Worm (Caenorhabditis elegans): Measurements from ENCODE around the gene Y17G9B.5.

The Y17G9B.5 gene

ce11 chrIV:4747553-4747952 is 2.5 kb upstream of the Y17G9B.5 start, which contains the start of gene tctn-1:
Gene tctn-1, minus strand, starts transcription at chrIV:4747832.
- TF ChIP-seq nhr-71 (tag; optimal IDR thresholded peaks at IDR 0.05) (peak; percentile 50), xbp-1 (tag; optimal IDR thresholded peaks at IDR 0.05) (no peak), mdl-1 (tag; optimal IDR thresholded peaks at IDR 0.05) (no peak), fkh-8 (tag; optimal IDR thresholded peaks at IDR 0.05) (no peak), hlh-17 (GFP tag; optimal IDR thresholded peaks at IDR 0.05; ENCODE audit: borderline replicate concordance) (no peak), ztf-11 (tag; optimal IDR thresholded peaks at IDR 0.05) (no peak), nhr-20 (tag; optimal IDR thresholded peaks at IDR 0.05) (peak; percentile 20), aha-1 (tag; optimal IDR thresholded peaks at IDR 0.05) (no peak), unc-62 (GFP tag; optimal IDR thresholded peaks at IDR 0.05) (no peak), unc-86 (tag; optimal IDR thresholded peaks at IDR 0.05) (no peak), ama-1 (optimal IDR thresholded peaks at IDR 0.05) (no peak), swsn-7 (tag; optimal IDR thresholded peaks at IDR 0.05) (peak; percentile 2), lir-3 (tag; optimal IDR thresholded peaks at IDR 0.05; ENCODE audit: poor library complexity) (no peak), isw-1 (GFP tag; IDR thresholded peaks at IDR 0.05) (no peak), grh-1 (GFP tag; IDR thresholded peaks at IDR 0.05) (no peak), efl-1 (optimal IDR thresholded peaks at IDR 0.05) (no peak), efl-1 (GFP tag; optimal IDR thresholded peaks at IDR 0.05 in 1 of 2) (peak in 1 of 2 experiments; percentile 35), blmp-1 (tag; optimal IDR thresholded peaks at IDR 0.05) (no peak), nhr-47 (tag; optimal IDR thresholded peaks at IDR 0.05) (no peak), unc-130 (tag; optimal IDR thresholded peaks at IDR 0.05) (peak; percentile 22), nhr-84 (tag; optimal IDR thresholded peaks at IDR 0.05) (no peak), alr-1 (tag; optimal IDR thresholded peaks at IDR 0.05; ENCODE audit: borderline replicate concordance) (no peak), fos-1 (tag; optimal IDR thresholded peaks at IDR 0.05) (no peak), nhr-11 (tag; optimal IDR thresholded peaks at IDR 0.05) (no peak), nhr-85 (tag) (peak; percentile 55), skn-1 (tag; optimal IDR thresholded peaks at IDR 0.05) (no peak), egl-13 (tag; optimal IDR thresholded peaks at IDR 0.05) (no peak), lin-39 (tag; optimal IDR thresholded peaks at IDR 0.05) (no peak), rnt-1 (tag; optimal IDR thresholded peaks at IDR 0.05) (peak; percentile 63), pag-3 (tag; optimal IDR thresholded peaks at IDR 0.05; ENCODE audit: borderline replicate concordance, insufficient read depth) (no peak), nhr-19 (GFP tag; conservative IDR thresholded peaks at IDR 0.05) (no peak; the same call in 1 of the 2 replicates), mab-9 (GFP tag; IDR thresholded peaks at IDR 0.05) (no peak), sup-37 (GFP tag; optimal IDR thresholded peaks at IDR 0.05) (no peak), irx-1 (tag; optimal IDR thresholded peaks at IDR 0.05) (no peak), zag-1 (tag; optimal IDR thresholded peaks at IDR 0.05) (no peak), lin-15B (tag; optimal IDR thresholded peaks at IDR 0.05) (no peak), lsy-2 (tag; optimal IDR thresholded peaks at IDR 0.05) (peak; percentile 43 to 51), fkh-4 (tag; optimal IDR thresholded peaks at IDR 0.05; ENCODE audit: borderline replicate concordance) (no peak), efl-3 (GFP tag; optimal IDR thresholded peaks at IDR 0.05) (no peak), fkh-10 (GFP tag; optimal IDR thresholded peaks at IDR 0.05) (no peak), unc-98 (GFP tag; IDR thresholded peaks at IDR 0.05) (no peak), zip-4 (GFP tag; optimal IDR thresholded peaks at IDR 0.05) (no peak), ceh-82 (tag; optimal IDR thresholded peaks at IDR 0.05) (no peak), hpl-2 (GFP tag; optimal IDR thresholded peaks at IDR 0.05) (no peak), mef-2 (tag; optimal IDR thresholded peaks at IDR 0.05) (no peak), ets-5 (GFP tag; IDR thresholded peaks at IDR 0.05) (no peak), ceh-63 (GFP tag; optimal IDR thresholded peaks at IDR 0.05) (no peak), Y116A8C.19 (tag; optimal IDR thresholded peaks at IDR 0.05; ENCODE audit: borderline replicate concordance) (no peak), snpc-4 (tag; optimal IDR thresholded peaks at IDR 0.05) (no peak), dpl-1 (GFP tag; optimal IDR thresholded peaks at IDR 0.05) (no peak), C34B4.2 (tag; optimal IDR thresholded peaks at IDR 0.05) (no peak)

All from whole organism, L1 larva.